Fruit fly (Drosophila melanogaster): ENCODE results near the gene Grip.

The Grip gene

dm6 chrX:5989368-5989767, 23.3 kb downstream of the Grip start (continued):
- TF ChIP-seq run (tag; optimal IDR thresholded peaks at IDR 0.05) (no peak), Sox100B (GFP tag; optimal IDR thresholded peaks at IDR 0.05) (no peak), CG9797 (GFP tag; optimal IDR thresholded peaks at IDR 0.05) (no peak), ap (GFP tag; IDR thresholded peaks at IDR 0.05) (peak; percentile 39; the same call in 1 of the 2 replicates), CkIIα-i1 (GFP tag; IDR thresholded peaks at IDR 0.05) (no peak), fd96Cb (tag; optimal IDR thresholded peaks at IDR 0.05) (peak; percentile 42), Eip74EF (GFP tag; optimal IDR thresholded peaks at IDR 0.05) (peak in 1 of 2 experiments; percentile 35), CG4424 (GFP tag; optimal IDR thresholded peaks at IDR 0.05) (peak; percentile 28), CG1233 (GFP tag; optimal IDR thresholded peaks at IDR 0.05) (no peak), CG9215 (GFP tag; IDR thresholded peaks at IDR 0.05) (no peak), CG1832 (GFP tag; optimal IDR thresholded peaks at IDR 0.05) (no peak), grau (tag; optimal IDR thresholded peaks at IDR 0.05) (peak; percentile 58), CG10462 (GFP tag; optimal IDR thresholded peaks at IDR 0.05) (no peak), Drgx (GFP tag; IDR thresholded peaks at IDR 0.05) (no peak), CG10565 (GFP tag; optimal IDR thresholded peaks at IDR 0.05) (no peak), tll (GFP tag; optimal IDR thresholded peaks at IDR 0.05) (no peak), ERR (GFP tag; optimal IDR thresholded peaks at IDR 0.05) (no peak), sna (GFP tag; IDR thresholded peaks at IDR 0.05; ENCODE audit: partially characterized antibody) (no peak), lilli (GFP tag; optimal IDR thresholded peaks at IDR 0.05) (peak; percentile 28), slp2 (GFP tag; optimal IDR thresholded peaks at IDR 0.05) (no peak), CG8290 (GFP tag; optimal IDR thresholded peaks at IDR 0.05) (no peak), CG8290 (tag; optimal IDR thresholded peaks at IDR 0.05) (peak in 1 of 2 experiments; percentile 40), Bteb2 (GFP tag; optimal IDR thresholded peaks at IDR 0.05) (no peak), Meics (GFP tag; optimal IDR thresholded peaks at IDR 0.05) (peak; percentile 7), ttk (GFP tag; IDR thresholded peaks at IDR 0.05) (peak; percentile 46; the same call in 1 of the 2 replicates), CG7928 (GFP tag; optimal IDR thresholded peaks at IDR 0.05) (no peak), CG32772 (GFP tag; IDR thresholded peaks at IDR 0.05) (0 out of 2 replicates have a peak, but pooled peaks have one; percentile 44), ase (GFP tag; IDR thresholded peaks at IDR 0.05) (peak; percentile 63; the same call in 2 of the 3 replicates), Deaf1 (tag; optimal IDR thresholded peaks at IDR 0.05) (no peak), fd102C (GFP tag; optimal IDR thresholded peaks at IDR 0.05) (no peak), ro (GFP tag; IDR thresholded peaks at IDR 0.05) (no peak), amos (GFP tag; IDR thresholded peaks at IDR 0.05; ENCODE audit: partially characterized antibody) (no peak), CG18476 (GFP tag; optimal IDR thresholded peaks at IDR 0.05) (no peak), trem (tag; optimal IDR thresholded peaks at IDR 0.05) (no peak), CG11695 (GFP tag; IDR thresholded peaks at IDR 0.05) (peak; percentile 62; the same call in 2 of the 3 replicates), CG34422 (GFP tag; IDR thresholded peaks at IDR 0.05) (peak; percentile 63), gem (tag; optimal IDR thresholded peaks at IDR 0.05) (peak; percentile 64), tgo (GFP tag; IDR thresholded peaks at IDR 0.05) (peak; percentile 42; the same call in 1 of the 3 replicates), CG7786 (GFP tag; optimal IDR thresholded peaks at IDR 0.05) (no peak), Bdp1 (GFP tag; optimal IDR thresholded peaks at IDR 0.05) (no peak), cg (GFP tag; optimal IDR thresholded peaks at IDR 0.05) (no peak), BtbVII (GFP tag; optimal IDR thresholded peaks at IDR 0.05) (no peak), CG2129 (GFP tag; IDR thresholded peaks at IDR 0.05; ENCODE audit: partially characterized antibody) (no peak), CG12769 (tag; optimal IDR thresholded peaks at IDR 0.05) (peak; percentile 18), mam (GFP tag; optimal IDR thresholded peaks at IDR 0.05) (no peak), CG7357 (GFP tag; IDR thresholded peaks at IDR 0.05) (no peak), CG14965 (GFP tag; optimal IDR thresholded peaks at IDR 0.05; ENCODE audit: borderline replicate concordance) (no peak), Bgb (GFP tag; IDR thresholded peaks at IDR 0.05; ENCODE audit: partially characterized antibody) (no peak), Ravus (GFP tag; IDR thresholded peaks at IDR 0.05) (no peak), CG4707 (GFP tag; optimal IDR thresholded peaks at IDR 0.05) (no peak), NFAT (GFP tag; IDR thresholded peaks at IDR 0.05) (no peak)
